Fruit fly (Drosophila melanogaster) whole organism, wandering third instar larva: Measurements from ENCODE around the gene Ca-beta.

ENCODE experiments used
- OdsH ChIP-seq: fragments of 200-800 bp; sonication (Bioruptor generic); optimal IDR thresholded peaks from 2 replicates; lab custom pipeline; 2016; ENCODE audit warnings: missing biosample characterization, mild to moderate bottlenecking, missing genetic modification characterization
- Vsx2 ChIP-seq: fragments of 200-300, 225-300 bp; sonication (Bioruptor generic); optimal IDR thresholded peaks from 2 replicates; lab custom pipeline; 2018; ENCODE audit warnings: missing biosample characterization, missing genetic modification characterization; ENCODE audit not compliant: partially characterized antibody
- dmrt93B ChIP-seq: fragments of 200-800 bp; sonication (Bioruptor generic); optimal IDR thresholded peaks from 2 replicates; lab custom pipeline; 2018; ENCODE audit warnings: missing biosample characterization, mild to moderate bottlenecking, missing genetic modification characterization
- foxo ChIP-seq, 2 experiments: fragments of 200-800 bp; sonication (Bioruptor generic); optimal IDR thresholded peaks; 2 replicates in 1 of 2; 3 replicates in 1 of 2; lab custom pipeline; 2016 to 2017; ENCODE audit warnings: missing biosample characterization in 2 of 2, missing genetic modification characterization in 2 of 2
- jim ChIP-seq: fragments of 175-275, 200-325 bp; sonication (Bioruptor generic); optimal IDR thresholded peaks from 2 replicates; lab custom pipeline; 2016; ENCODE audit warnings: missing biosample characterization, mild to moderate bottlenecking, missing genetic modification characterization
- lola ChIP-seq: fragments of >200 bp; optimal IDR thresholded peaks from 2 replicates; lab custom pipeline; 2017; ENCODE audit warnings: missing biosample characterization, missing genetic modification characterization
- sv ChIP-seq: fragments of 200-800 bp; sonication (Bioruptor generic); optimal IDR thresholded peaks from 3 replicates; lab custom pipeline; 2016; ENCODE audit warnings: missing biosample characterization, missing genetic modification characterization
- usp ChIP-seq: fragments of >200 bp; optimal IDR thresholded peaks from 2 replicates; lab custom pipeline; 2017; ENCODE audit warnings: missing biosample characterization, missing genetic modification characterization

- no peak for TF ChIP-seq lola (GFP tag; lab: Kevin White, UChicago)
- no peak for TF ChIP-seq usp
- no peak for TF ChIP-seq foxo (GFP tag; optimal IDR thresholded peaks at IDR 0.05; lab: Kevin White, UChicago)
- TF ChIP-seq dmrt93B (GFP tag; lab: Kevin White, UChicago): no peak
- no peak for TF ChIP-seq Vsx2
- no peak for TF ChIP-seq sv (GFP tag; lab: Kevin White, UChicago)
- TF ChIP-seq OdsH (GFP tag; lab: Kevin White, UChicago): no peak
- no peak for TF ChIP-seq jim
These were observed 2.6 kb downstream of the Ca-beta start for dm6 chr2L:11200734-11201133.
